Worm (Caenorhabditis elegans): ENCODE measurements around the gene C01G12.9.

The C01G12.9 gene

DNA sequence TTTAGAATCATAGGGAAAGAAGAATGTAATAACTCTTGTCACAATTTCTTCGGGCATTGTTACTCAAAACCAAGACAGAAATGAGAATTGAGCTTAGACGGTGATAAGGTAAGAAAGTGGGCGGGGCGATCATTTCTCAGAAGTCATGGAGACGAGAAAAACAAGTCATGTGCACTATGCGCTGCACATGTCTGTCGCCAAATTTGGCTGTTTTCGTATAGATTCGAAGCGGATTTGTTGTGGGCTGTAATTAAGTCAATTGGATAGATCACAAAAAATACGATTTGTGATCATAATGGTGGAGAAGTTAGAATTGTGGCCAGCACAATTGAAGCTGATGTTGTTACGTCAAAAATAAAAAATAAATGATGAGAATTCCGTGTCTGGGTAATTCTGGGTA, 12.9 kb downstream of the C01G12.9 start, which contains the start of gene C01G12.7:
C01G12.7 (minus strand) TSS at position 195 of the 400 bp plus-strand sequence.
- TF ChIP-seq nhr-47 (tag; optimal IDR thresholded peaks at IDR 0.05) (peak; percentile 45), efl-1 (optimal IDR thresholded peaks at IDR 0.05) (no peak), efl-1 (GFP tag; optimal IDR thresholded peaks at IDR 0.05 in 1 of 2) (no peak), pag-3 (tag; optimal IDR thresholded peaks at IDR 0.05; ENCODE audit: borderline replicate concordance, insufficient read depth) (no peak), elt-3 (tag; optimal IDR thresholded peaks at IDR 0.05) (no peak), nhr-71 (tag; optimal IDR thresholded peaks at IDR 0.05) (peak; percentile 61), ceh-63 (GFP tag; optimal IDR thresholded peaks at IDR 0.05) (no peak), nhr-19 (GFP tag; conservative IDR thresholded peaks at IDR 0.05) (no peak), fkh-8 (tag; optimal IDR thresholded peaks at IDR 0.05) (peak; percentile 79), pqm-1 (tag; optimal IDR thresholded peaks at IDR 0.05) (no peak), rnt-1 (tag; optimal IDR thresholded peaks at IDR 0.05) (no peak), nhr-20 (tag; optimal IDR thresholded peaks at IDR 0.05) (peak; percentile 12), lsy-2 (tag; optimal IDR thresholded peaks at IDR 0.05) (no peak), nhr-84 (tag; optimal IDR thresholded peaks at IDR 0.05) (no peak), nhr-76 (tag; optimal IDR thresholded peaks at IDR 0.05) (no peak), dpl-1 (GFP tag; optimal IDR thresholded peaks at IDR 0.05) (no peak), ceh-88 (GFP tag; IDR thresholded peaks at IDR 0.05) (no peak), unc-30 (tag; optimal IDR thresholded peaks at IDR 0.05) (no peak), xbp-1 (tag; optimal IDR thresholded peaks at IDR 0.05) (no peak), hlh-4 (tag; optimal IDR thresholded peaks at IDR 0.05) (no peak), sox-4 (tag; optimal IDR thresholded peaks at IDR 0.05) (peak; percentile 1), lin-13 (GFP tag; optimal IDR thresholded peaks at IDR 0.05) (no peak), swsn-7 (tag; optimal IDR thresholded peaks at IDR 0.05) (peak; percentile 18)

DNA sequence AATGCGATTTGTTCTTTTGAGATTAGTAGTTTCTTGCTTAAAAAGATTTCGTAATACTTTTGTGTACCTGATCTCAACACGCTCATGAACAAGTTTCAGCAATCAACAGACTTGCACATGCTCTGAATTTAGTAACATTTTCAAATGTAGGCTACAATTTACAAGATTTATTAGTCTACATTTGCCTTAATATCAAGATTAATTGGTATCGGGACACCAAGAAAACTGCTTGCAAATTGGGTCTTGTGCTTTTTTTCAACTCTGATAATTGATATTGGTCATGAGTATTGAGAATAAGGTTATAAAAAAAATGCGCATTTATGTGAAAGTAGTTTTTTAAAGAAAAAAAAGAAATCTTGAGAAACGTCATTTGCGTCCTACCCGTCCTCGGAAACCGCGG, 13.8 kb downstream of the C01G12.9 start:
- TF ChIP-seq elt-2 (tag; optimal IDR thresholded peaks at IDR 0.05) (no peak), nhr-11 (tag; optimal IDR thresholded peaks at IDR 0.05) (peak; percentile 38), snu-23 (GFP tag; optimal IDR thresholded peaks at IDR 0.05) (no peak), ceh-90 (tag; optimal IDR thresholded peaks at IDR 0.05) (no peak), lin-14 (GFP tag; optimal IDR thresholded peaks at IDR 0.05) (peak; percentile 37), sox-4 (tag; optimal IDR thresholded peaks at IDR 0.05) (no peak)

DNA sequence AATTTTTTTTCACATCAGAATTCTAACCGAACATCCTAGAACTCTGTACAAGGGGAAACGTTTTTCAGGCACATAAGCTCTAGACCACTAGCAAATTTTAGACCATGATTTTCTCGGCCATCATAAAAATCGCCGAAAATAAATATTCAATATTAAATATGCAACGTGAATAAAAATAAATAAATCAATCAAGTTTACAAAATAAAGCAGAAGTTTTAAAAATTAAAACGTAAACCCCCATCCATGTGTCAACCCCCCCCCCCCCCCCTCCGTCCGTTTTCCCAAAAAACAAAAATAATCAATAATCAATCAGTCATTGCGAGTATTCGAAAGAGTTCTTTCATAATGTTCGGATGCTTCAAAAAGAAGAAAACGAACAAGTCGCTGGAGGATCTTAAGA, 14.5 kb downstream of the C01G12.9 start, which contains the start of gene catp-4:
catp-4 (plus strand) TSS at position 301 of the 400 bp plus-strand sequence.
- no peak for TF ChIP-seq ets-5 (GFP tag; IDR thresholded peaks at IDR 0.05)
- TF ChIP-seq grh-1 (GFP tag; IDR thresholded peaks at IDR 0.05): no peak
- no peak for TF ChIP-seq F16B12.6 (tag; optimal IDR thresholded peaks at IDR 0.05)
- TF ChIP-seq dpl-1 (GFP tag; optimal IDR thresholded peaks at IDR 0.05): no peak
- no peak for TF ChIP-seq Y116A8C.19 (tag; optimal IDR thresholded peaks at IDR 0.05; ENCODE audit: borderline replicate concordance)
- no peak for TF ChIP-seq lin-13 (GFP tag; optimal IDR thresholded peaks at IDR 0.05)
- TF ChIP-seq pax-3 (tag; optimal IDR thresholded peaks at IDR 0.05): no peak
- TF ChIP-seq C34B4.2 (tag; optimal IDR thresholded peaks at IDR 0.05): no peak
- no peak for TF ChIP-seq nhr-20 (tag; optimal IDR thresholded peaks at IDR 0.05)

DNA sequence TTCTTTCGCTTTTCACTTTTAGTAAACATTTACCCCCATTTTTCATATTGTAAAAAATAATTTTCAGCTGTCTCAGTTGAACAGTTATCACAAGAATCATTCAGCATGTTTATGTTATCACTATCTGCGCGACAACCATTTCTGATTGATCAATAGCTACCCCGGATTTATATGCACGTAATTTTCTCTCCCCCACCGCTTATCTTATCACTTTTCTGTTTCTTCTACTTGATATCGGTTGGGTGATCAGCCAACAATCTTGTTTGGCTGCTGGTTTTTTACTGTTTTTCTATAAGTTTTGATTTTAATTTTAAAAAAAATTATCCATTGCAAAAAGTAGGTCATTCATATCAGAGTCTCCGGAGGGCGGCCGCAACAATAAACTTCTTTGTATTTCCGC, 19.0 kb downstream of the C01G12.9 start:
- peak; percentile 44 for TF ChIP-seq nhr-85 (tag)
- TF ChIP-seq elt-2 (tag; optimal IDR thresholded peaks at IDR 0.05): no peak
- peak; percentile 37 to 97 (median 69) for TF ChIP-seq elt-3 (tag; optimal IDR thresholded peaks at IDR 0.05)

DNA sequence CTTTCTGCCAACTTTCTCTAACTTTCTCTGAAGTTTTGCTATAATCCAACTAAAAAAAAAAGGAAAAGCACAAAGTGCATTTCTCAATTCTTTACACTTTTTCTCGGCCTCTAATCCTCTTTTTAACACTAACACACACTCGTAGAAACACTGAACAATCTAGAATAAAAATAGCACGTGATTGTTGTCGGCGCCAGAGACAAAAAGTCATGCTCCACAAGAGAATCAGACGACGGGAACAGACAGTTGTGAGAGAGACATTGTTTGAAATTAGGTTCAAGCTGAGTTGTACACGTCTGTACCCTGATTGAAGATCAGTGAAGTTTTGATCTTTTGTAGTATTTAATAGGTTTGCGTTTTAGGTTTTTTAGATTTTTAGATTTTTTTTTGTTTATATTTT, 19.6 kb downstream of the C01G12.9 start:
- TF ChIP-seq tbx-2 (tag; optimal IDR thresholded peaks at IDR 0.05) (peak; percentile 52), elt-3 (tag; optimal IDR thresholded peaks at IDR 0.05) (peak in 2 of 6 experiments; percentile 38 to 54), nhr-19 (GFP tag; conservative IDR thresholded peaks at IDR 0.05) (peak; percentile 83), nhr-85 (tag) (peak; percentile 67), ztf-4 (tag; optimal IDR thresholded peaks at IDR 0.05) (peak; percentile 69), lin-15B (tag; optimal IDR thresholded peaks at IDR 0.05) (no peak), tlp-1 (tag; optimal IDR thresholded peaks at IDR 0.05) (no peak), elt-2 (tag; optimal IDR thresholded peaks at IDR 0.05) (peak; percentile 77), nhr-77 (tag; optimal IDR thresholded peaks at IDR 0.05) (peak; percentile 84), fos-1 (tag; optimal IDR thresholded peaks at IDR 0.05) (no peak), nhr-47 (tag; optimal IDR thresholded peaks at IDR 0.05) (peak; percentile 61), xbp-1 (tag; optimal IDR thresholded peaks at IDR 0.05) (peak; percentile 57), irx-1 (tag; optimal IDR thresholded peaks at IDR 0.05) (peak; percentile 17), nhr-20 (tag; optimal IDR thresholded peaks at IDR 0.05) (peak; percentile 84), nhr-11 (tag; optimal IDR thresholded peaks at IDR 0.05) (peak; percentile 73), dpl-1 (GFP tag; optimal IDR thresholded peaks at IDR 0.05) (peak; percentile 28 to 53 (median 45)), unc-130 (tag; optimal IDR thresholded peaks at IDR 0.05) (peak; percentile 61), swsn-7 (tag; optimal IDR thresholded peaks at IDR 0.05) (peak; percentile 69), mep-1 (tag; optimal IDR thresholded peaks at IDR 0.05) (peak; percentile 73), lin-13 (GFP tag; optimal IDR thresholded peaks at IDR 0.05) (peak; percentile 57), mdl-1 (tag; optimal IDR thresholded peaks at IDR 0.05) (peak in 1 of 2 experiments; percentile 89)

Measured in whole organism, L1 larva.